Worm (Caenorhabditis elegans) whole organism, L4 larva: ENCODE results near the gene acl-5.
"Not testable (repeated sequence)": the region's sequence is repeated elsewhere in the genome, so short reads cannot be mapped to it uniquely, and the experiment has no call there.

Source experiments
- F26F4.8 ChIP-seq: fragments of 200-800 bp; sonication (Bioruptor generic); conservative IDR thresholded peaks from 2 replicates; pipeline ENCODE4 v1.3.6; 2022; ENCODE audit warnings: missing genetic modification characterization, missing compliant biosample characterization
- aha-1 ChIP-seq: fragments of 150-350 bp; peaks from one replicate; lab custom pipeline; 2014; ENCODE audit warnings: missing biosample characterization, missing genetic modification characterization
- arid-1 ChIP-seq: fragments of 200-800 bp; sonication (Bioruptor generic); conservative IDR thresholded peaks from 2 replicates; pipeline ENCODE4 v1.3.6; 2022; ENCODE audit warnings: missing genetic modification reagents, missing genetic modification characterization, missing compliant biosample characterization
- ceh-32 ChIP-seq: sonication (generic microtip); optimal IDR thresholded peaks from 2 replicates; lab custom pipeline; 2016; ENCODE audit warnings: mild to moderate bottlenecking, missing genetic modification characterization, missing compliant biosample characterization; ENCODE audit not compliant: poor library complexity
- ces-1 ChIP-seq: fragments of 150-350 bp; sonication (generic microtip); optimal IDR thresholded peaks from 4 replicates; lab custom pipeline; 2014; ENCODE audit warnings: missing biosample characterization, missing genetic modification reagents, missing genetic modification characterization
- daf-8 ChIP-seq: fragments of 200-800 bp; sonication (Bioruptor generic); IDR thresholded peaks from 2 replicates; pipeline ENCODE4 v1.3.6; 2022; ENCODE audit warnings: missing genetic modification characterization, missing compliant biosample characterization
- dmd-6 ChIP-seq: fragments of 200-800 bp; sonication (Bioruptor generic); IDR thresholded peaks from 2 replicates; pipeline ENCODE4 v1.3.6; 2022; ENCODE audit warnings: missing genetic modification reagents, missing genetic modification characterization, missing compliant biosample characterization
- dpl-1 ChIP-seq: fragments of 150-350 bp; optimal IDR thresholded peaks from 2 replicates; lab custom pipeline; 2014; ENCODE audit warnings: missing biosample characterization, missing genetic modification reagents, missing genetic modification characterization
- egl-43 ChIP-seq: fragments of 200-800 bp; sonication (Bioruptor generic); IDR thresholded peaks from 2 replicates; pipeline ENCODE4 v1.3.6; 2022; ENCODE audit warnings: missing genetic modification reagents, missing genetic modification characterization, missing compliant biosample characterization
- fos-1 ChIP-seq: fragments of 150-350 bp; optimal IDR thresholded peaks from 2 replicates; lab custom pipeline; 2014; ENCODE audit warnings: missing biosample characterization, missing genetic modification characterization
- hlh-11 ChIP-seq: fragments of 200-800 bp; sonication (Bioruptor generic); optimal IDR thresholded peaks from 2 replicates; lab custom pipeline; 2018; ENCODE audit warnings: mild to moderate bottlenecking, missing genetic modification characterization, missing compliant biosample characterization
- hlh-30 ChIP-seq: sonication (generic microtip); optimal IDR thresholded peaks from 2 replicates; lab custom pipeline; 2017; ENCODE audit warnings: antibody characterized with exemption, mild to moderate bottlenecking, missing genetic modification characterization, missing compliant biosample characterization; ENCODE audit not compliant: insufficient read depth
- hmg-1.1 ChIP-seq: fragments of 200-800 bp; sonication (Bioruptor generic); IDR thresholded peaks from 2 replicates; pipeline ENCODE4 v1.3.6; 2022; ENCODE audit warnings: missing genetic modification reagents, missing genetic modification characterization, missing compliant biosample characterization
- lim-7 ChIP-seq: fragments of 200-800 bp; sonication (Bioruptor generic); IDR thresholded peaks from 2 replicates; pipeline ENCODE4 v1.3.6; 2022; ENCODE audit warnings: missing genetic modification characterization, missing compliant biosample characterization
- lin-15B ChIP-seq: fragments of 150-350 bp; sonication (generic microtip); optimal IDR thresholded peaks from 3 replicates; lab custom pipeline; 2014; ENCODE audit warnings: missing biosample characterization, missing genetic modification characterization
- lir-3 ChIP-seq: sonication (generic microtip); optimal IDR thresholded peaks from 2 replicates; lab custom pipeline; 2016; ENCODE audit warnings: mild to moderate bottlenecking, missing genetic modification characterization, missing compliant biosample characterization
- madf-5 ChIP-seq, 2 experiments: fragments of 200-800 bp; sonication (Bioruptor generic); IDR thresholded peaks; 2 replicates each; pipeline ENCODE4 v1.3.6; 2022; ENCODE audit warnings: missing compliant biosample characterization in 2 of 2, missing genetic modification characterization in 2 of 2
- madf-9 ChIP-seq: fragments of 200-800 bp; sonication (Bioruptor generic); conservative IDR thresholded peaks from 2 replicates; pipeline ENCODE4 v1.3.6; 2022; ENCODE audit warnings: missing genetic modification reagents, missing genetic modification characterization, missing compliant biosample characterization
- mdl-1 ChIP-seq, 2 experiments: fragments of 150-350 bp in 1 of 2; sonication (generic microtip) in 1 of 2; optimal IDR thresholded peaks; 2 replicates each; lab custom pipeline; 2014 to 2017; ENCODE audit warnings: missing biosample characterization in 2 of 2, missing genetic modification characterization in 2 of 2
- mxl-3 ChIP-seq: fragments of 200-800 bp; sonication (Bioruptor generic); optimal IDR thresholded peaks from 2 replicates; lab custom pipeline; 2018; ENCODE audit warnings: mild to moderate bottlenecking, missing genetic modification characterization, missing compliant biosample characterization
- nhr-237 ChIP-seq: sonication (generic microtip); optimal IDR thresholded peaks from 2 replicates; lab custom pipeline; 2017; ENCODE audit warnings: missing biosample characterization, missing genetic modification characterization
- nhr-28 ChIP-seq: fragments of 150-350 bp; optimal IDR thresholded peaks from 2 replicates; lab custom pipeline; 2014; ENCODE audit warnings: missing biosample characterization, missing genetic modification characterization
- nhr-48 ChIP-seq: sonication (generic microtip); optimal IDR thresholded peaks from 2 replicates; lab custom pipeline; 2016; ENCODE audit warnings: mild to moderate bottlenecking, missing genetic modification characterization, missing compliant biosample characterization
- nhr-77 ChIP-seq: fragments of 150-350 bp; optimal IDR thresholded peaks from 2 replicates; lab custom pipeline; 2014; ENCODE audit warnings: missing biosample characterization, missing genetic modification characterization
- pha-4 ChIP-seq, 2 experiments: fragments of 150-350 bp in 1 of 2; fragments of 200-800 bp in 1 of 2; sonication (Bioruptor generic) in 1 of 2; IDR thresholded peaks in 1 of 2; optimal IDR thresholded peaks in 1 of 2; 2 replicates each; pipeline versions ENCODE4 v1.3.6 to Lab custom; 2014 to 2022; ENCODE audit warnings: missing genetic modification characterization in 2 of 2, missing genetic modification reagents in 2 of 2, missing biosample characterization in 1 of 2, missing compliant biosample characterization in 1 of 2
- pqm-1 ChIP-seq: sonication (generic microtip); optimal IDR thresholded peaks from 2 replicates; lab custom pipeline; 2017; ENCODE audit warnings: missing biosample characterization, missing genetic modification characterization
- rbr-2 ChIP-seq: sonication (generic microtip); optimal IDR thresholded peaks from 2 replicates; lab custom pipeline; 2016; ENCODE audit warnings: missing genotype, missing genetic modification characterization, missing compliant biosample characterization
- set-16 ChIP-seq: fragments of 200-800 bp; sonication (Bioruptor generic); IDR thresholded peaks from 2 replicates; pipeline ENCODE4 v1.3.6; 2022; ENCODE audit warnings: missing genetic modification reagents, missing genetic modification characterization, missing compliant biosample characterization
- spr-1 ChIP-seq: sonication (generic microtip); optimal IDR thresholded peaks from 2 replicates; lab custom pipeline; 2016; ENCODE audit warnings: mild to moderate bottlenecking, missing genetic modification characterization, missing compliant biosample characterization
- unc-62 ChIP-seq, 3 experiments: fragments of 150-350 bp in 1 of 3; sonication (generic microtip); optimal IDR thresholded peaks in 2 of 3; peaks in 1 of 3; 1 replicate in 1 of 3; 2 replicates in 2 of 3; lab custom pipeline; 2014 to 2017; ENCODE audit warnings: missing biosample characterization in 3 of 3, missing genetic modification characterization in 3 of 3, missing genetic modification reagents in 3 of 3, missing genotype in 1 of 3
- zfp-3 ChIP-seq: fragments of 200-800 bp; sonication (Bioruptor generic); conservative IDR thresholded peaks from 2 replicates; pipeline ENCODE4 v1.3.6; 2022; ENCODE audit warnings: missing genetic modification reagents, missing genetic modification characterization, missing compliant biosample characterization
- zip-11 ChIP-seq: fragments of 200-800 bp; sonication (Bioruptor generic); IDR thresholded peaks from 2 replicates; pipeline ENCODE4 v1.3.6; 2022; ENCODE audit warnings: missing genetic modification characterization, missing compliant biosample characterization
- ztf-7 ChIP-seq: fragments of 150-350 bp; optimal IDR thresholded peaks from 2 replicates; lab custom pipeline; 2014; ENCODE audit warnings: missing biosample characterization, missing genetic modification characterization

Gene acl-5

ce11 chrX:10304178-10304577, 23.1 kb downstream of the acl-5 start, which contains the start of gene fipr-21:
TSS of gene fipr-21 (plus strand) at chrX:10304529.
- TF ChIP-seq hlh-30 (tag; lab: Kevin White, UChicago) (peak; percentile 32), daf-8 (GFP tag; lab: Robert Waterston, UW) (no peak), ztf-7 (tag; lab: Kevin White, UChicago) (no peak), dpl-1 (GFP tag; lab: Kevin White, UChicago) (no peak), mxl-3 (peak; percentile 54), zip-11 (GFP tag; lab: Robert Waterston, UW) (no peak), nhr-77 (tag; lab: Kevin White, UChicago) (no peak), hlh-11 (no peak), pha-4 (GFP tag; IDR thresholded peaks at IDR 0.05; lab: Robert Waterston, UW) (no peak), pha-4 (tag; optimal IDR thresholded peaks at IDR 0.05; lab: Kevin White, UChicago) (no peak), egl-43 (GFP tag; lab: Robert Waterston, UW) (no peak), arid-1 (GFP tag; lab: Robert Waterston, UW) (no peak), dmd-6 (GFP tag; lab: Robert Waterston, UW) (no peak), mdl-1 (tag; optimal IDR thresholded peaks at IDR 0.05; lab: Kevin White, UChicago) (peak in 1 of 2 experiments; percentile 21), nhr-28 (tag; lab: Kevin White, UChicago) (peak; percentile 16), zfp-3 (GFP tag; lab: Robert Waterston, UW) (no peak), nhr-237 (no peak), lir-3 (tag; lab: Kevin White, UChicago) (no peak), spr-1 (tag; lab: Kevin White, UChicago) (no peak), pqm-1 (no peak), ces-1 (no peak), fos-1 (no peak)

DNA sequence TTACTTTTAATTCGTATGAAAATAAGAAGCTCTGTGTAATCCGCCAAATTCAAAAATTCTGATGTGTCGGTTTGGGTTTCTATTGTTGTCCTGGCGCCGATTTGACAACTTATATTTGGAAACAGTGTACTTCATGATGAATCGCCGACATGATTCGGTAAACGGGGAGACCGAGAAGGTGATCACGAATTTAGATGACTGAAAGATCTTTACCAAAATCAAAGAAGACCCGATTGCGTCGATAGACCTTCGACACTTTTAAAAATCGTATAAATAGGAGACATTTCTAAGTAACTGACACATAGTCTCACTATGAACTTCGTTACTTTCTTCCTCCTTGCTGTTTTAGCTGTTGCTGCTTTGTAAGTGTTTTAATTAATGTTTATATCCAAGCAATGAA, 24.8 kb downstream of the acl-5 start, which contains the start of gene fip-5:
fip-5 (plus strand) TSS at position 312 of the 400 bp plus-strand sequence.
- peak; percentile 0 for TF ChIP-seq aha-1 (tag; lab: Kevin White, UChicago)
- no peak for TF ChIP-seq F26F4.8 (GFP tag; lab: Robert Waterston, UW)
- TF ChIP-seq unc-62 (GFP tag; optimal IDR thresholded peaks at IDR 0.05 in 1 of 2; lab: Kevin White, UChicago), result peak in 1 of 2 experiments; percentile 90
- TF ChIP-seq unc-62 (tag; optimal IDR thresholded peaks at IDR 0.05; lab: Kevin White, UChicago), result no peak

DNA sequence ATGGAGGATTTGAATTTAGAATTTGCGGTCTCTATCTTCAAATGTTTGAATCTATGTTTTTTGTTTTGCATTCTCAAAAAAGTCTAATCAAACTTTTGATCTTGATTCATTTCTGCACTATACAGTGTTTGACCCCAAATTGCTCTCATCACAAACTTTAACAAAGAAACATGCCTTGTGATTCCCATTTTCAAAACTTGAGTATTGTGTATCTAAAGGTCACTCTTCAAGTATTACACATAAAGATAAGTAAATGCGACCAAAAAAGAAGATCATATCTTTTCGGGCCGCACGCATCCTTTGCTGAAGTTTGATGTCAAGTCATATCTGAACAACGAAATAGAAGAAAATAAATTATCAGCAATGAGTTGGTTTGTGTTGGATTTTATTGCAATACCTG, 25.3 kb downstream of the acl-5 start:
- TF ChIP-seq nhr-48 (tag; lab: Kevin White, UChicago) (peak; percentile 18), lim-7 (GFP tag; lab: Robert Waterston, UW) (no peak), rbr-2 (tag; lab: Kevin White, UChicago) (no peak), lin-15B (no peak), ceh-32 (tag; lab: Kevin White, UChicago) (no peak), set-16 (GFP tag; lab: Robert Waterston, UW) (no peak), ces-1 (no peak), hlh-30 (tag; lab: Kevin White, UChicago) (peak; percentile 2)

DNA sequence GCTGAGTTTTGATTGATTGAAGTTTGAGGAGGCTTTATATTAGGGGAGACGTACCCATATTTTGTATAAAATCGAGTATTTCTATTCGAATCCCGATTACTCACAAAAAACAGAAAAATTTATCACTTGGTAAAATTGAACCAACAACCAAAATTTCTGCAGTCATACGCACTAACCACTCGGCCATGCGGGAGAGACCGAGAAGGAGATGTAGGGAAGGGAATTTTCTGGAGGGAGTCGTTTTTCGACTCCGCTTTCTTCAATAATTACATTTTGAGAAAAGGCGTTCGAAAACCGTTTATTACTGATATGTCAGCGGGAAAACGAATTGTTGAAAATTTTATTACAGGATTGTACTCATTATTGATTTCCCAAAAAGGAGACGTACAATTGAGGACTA, 28.3 kb downstream of the acl-5 start:
- TF ChIP-seq madf-5 (GFP tag; IDR thresholded peaks at IDR 0.05; lab: Robert Waterston, UW) (peak; percentile 69 to 82; a peak in 2 of 4 replicates), dmd-6 (GFP tag; lab: Robert Waterston, UW) (0 out of 2 replicates have a peak, but pooled peaks have one; percentile 24), F26F4.8 (GFP tag; lab: Robert Waterston, UW) (peak; percentile 78), pha-4 (GFP tag; IDR thresholded peaks at IDR 0.05; lab: Robert Waterston, UW) (peak; percentile 77; the same call in 1 of the 2 replicates), hmg-1.1 (GFP tag; lab: Robert Waterston, UW) (peak; percentile 57), madf-9 (0 out of 2 replicates have a peak, but pooled peaks have one; percentile 32)
- TF ChIP-seq pha-4 (tag; optimal IDR thresholded peaks at IDR 0.05; lab: Kevin White, UChicago), result not testable (repeated sequence)
